Fruit fly (Drosophila melanogaster) whole organism, prepupa: Measurements from ENCODE around the gene CG5447.

ENCODE experiments used
- CG10669 ChIP-seq: fragments of 200-800 bp; sonication (Bioruptor generic); optimal IDR thresholded peaks from 3 replicates; lab custom pipeline; 2018; ENCODE audit warnings: missing biosample characterization, mild to moderate bottlenecking, missing genetic modification characterization, moderate library complexity
- CG11294 ChIP-seq: fragments of 200-800 bp; sonication (Bioruptor generic); IDR thresholded peaks from 2 replicates; pipeline ENCODE4 v1.3.6; 2022; ENCODE audit warnings: missing biosample characterization, missing genetic modification characterization
- CG11762 ChIP-seq: fragments of 200-800 bp; sonication (Bioruptor generic); optimal IDR thresholded peaks from 3 replicates; lab custom pipeline; 2016; ENCODE audit warnings: missing biosample characterization, missing genetic modification characterization; ENCODE audit not compliant: insufficient read depth
- CG11902 ChIP-seq: fragments of 200-800 bp; sonication (Bioruptor generic); optimal IDR thresholded peaks from 3 replicates; lab custom pipeline; 2016; ENCODE audit warnings: missing biosample characterization, missing genetic modification characterization
- CG1621 ChIP-seq: fragments of 200-800 bp; sonication (Bioruptor generic); optimal IDR thresholded peaks from 3 replicates; lab custom pipeline; 2018; ENCODE audit warnings: missing biosample characterization, mild to moderate bottlenecking, missing genetic modification characterization
- CG16779 ChIP-seq: fragments of 200-800 bp; sonication (Bioruptor generic); optimal IDR thresholded peaks from 3 replicates; lab custom pipeline; 2017; ENCODE audit warnings: missing biosample characterization, mild to moderate bottlenecking, missing genetic modification characterization
- CG3032 ChIP-seq: fragments of 200-800 bp; optimal IDR thresholded peaks from 2 replicates; lab custom pipeline; 2019; ENCODE audit warnings: missing biosample characterization, mild to moderate bottlenecking, missing genetic modification characterization, moderate library complexity
- CG31627 ChIP-seq: fragments of 200-800 bp; sonication (Bioruptor generic); optimal IDR thresholded peaks from 3 replicates; lab custom pipeline; 2016; ENCODE audit warnings: missing biosample characterization, missing genetic modification characterization
- CG32006 ChIP-seq: fragments of 200-800 bp; sonication (Bioruptor generic); optimal IDR thresholded peaks from 3 replicates; lab custom pipeline; 2017; ENCODE audit warnings: missing biosample characterization, mild to moderate bottlenecking, missing genetic modification characterization
- CG3919 ChIP-seq: fragments of 200-800 bp; sonication (Bioruptor generic); optimal IDR thresholded peaks from 3 replicates; lab custom pipeline; 2016; ENCODE audit warnings: missing biosample characterization, missing genetic modification characterization
- CG4318 ChIP-seq: fragments of 200-800 bp; sonication (Bioruptor generic); optimal IDR thresholded peaks from 3 replicates; lab custom pipeline; 2017; ENCODE audit warnings: missing biosample characterization, mild to moderate bottlenecking, missing genetic modification characterization
- CG6163 ChIP-seq: fragments of 200-800 bp; sonication (Bioruptor generic); IDR thresholded peaks from 3 replicates; pipeline ENCODE4 v1.3.6; 2022; ENCODE audit warnings: missing biosample characterization, missing genetic modification characterization
- CG6276 ChIP-seq: fragments of 200-800 bp; sonication (Bioruptor generic); optimal IDR thresholded peaks from 2 replicates; lab custom pipeline; 2017; ENCODE audit warnings: missing biosample characterization, mild to moderate bottlenecking, missing genetic modification characterization
- CG6792 ChIP-seq: fragments of 200-800 bp; sonication (Bioruptor generic); optimal IDR thresholded peaks from 3 replicates; lab custom pipeline; 2016; ENCODE audit warnings: missing biosample characterization, missing genetic modification characterization
- CG6808 ChIP-seq: fragments of 200-800 bp; sonication (Bioruptor generic); optimal IDR thresholded peaks from 3 replicates; lab custom pipeline; 2017; ENCODE audit warnings: missing biosample characterization, missing genetic modification characterization, mild to moderate bottlenecking, moderate library complexity, missing genetic modification reagents
- CG8119 ChIP-seq: fragments of 200-800 bp; sonication (Bioruptor generic); IDR thresholded peaks from 3 replicates; pipeline ENCODE4 v1.3.6; 2022; ENCODE audit warnings: missing biosample characterization, missing genetic modification characterization
- CG8319 ChIP-seq: fragments of 200-800 bp; sonication (Bioruptor generic); optimal IDR thresholded peaks from 3 replicates; lab custom pipeline; 2016; ENCODE audit warnings: missing biosample characterization, missing genetic modification characterization
- CG9139 ChIP-seq: fragments of 200-800 bp; sonication (Bioruptor generic); optimal IDR thresholded peaks from 3 replicates; lab custom pipeline; 2017; ENCODE audit warnings: missing biosample characterization, mild to moderate bottlenecking, missing genetic modification characterization
- Eip75B ChIP-seq: fragments of 200-800 bp; sonication (Bioruptor generic); optimal IDR thresholded peaks from 3 replicates; lab custom pipeline; 2016; ENCODE audit warnings: missing biosample characterization, missing genetic modification characterization
- Eip78C ChIP-seq: fragments of 200-800 bp; sonication (Bioruptor generic); peaks from one replicate; lab custom pipeline; 2016; ENCODE audit warnings: missing biosample characterization, missing genetic modification characterization
- Ets21C ChIP-seq: fragments of 200-800 bp; sonication (Bioruptor generic); optimal IDR thresholded peaks from 3 replicates; lab custom pipeline; 2016; ENCODE audit warnings: missing biosample characterization, missing genetic modification characterization
- Ets96B ChIP-seq: fragments of 200-800 bp; optimal IDR thresholded peaks from 2 replicates; lab custom pipeline; 2019; ENCODE audit warnings: missing biosample characterization, mild to moderate bottlenecking, missing genetic modification characterization, moderate library complexity
- Gug ChIP-seq: fragments of 200-800 bp; sonication (Bioruptor generic); IDR thresholded peaks from 2 replicates; pipeline ENCODE4 v1.3.6; 2022; ENCODE audit warnings: missing biosample characterization, missing genetic modification characterization
- Hr39 ChIP-seq: fragments of 200-800 bp; sonication (Bioruptor generic); optimal IDR thresholded peaks from 2 replicates; lab custom pipeline; 2016; ENCODE audit warnings: missing biosample characterization, missing genetic modification characterization
- Hr4 ChIP-seq: fragments of 200-800 bp; sonication (Bioruptor generic); optimal IDR thresholded peaks from 3 replicates; lab custom pipeline; 2016; ENCODE audit warnings: missing biosample characterization, missing genetic modification characterization
- Lpt ChIP-seq: fragments of 200-800 bp; sonication (Bioruptor generic); optimal IDR thresholded peaks from 3 replicates; lab custom pipeline; 2016; ENCODE audit warnings: missing biosample characterization, missing genetic modification characterization
- OdsH ChIP-seq: fragments of 200-800 bp; sonication (Bioruptor generic); optimal IDR thresholded peaks from 3 replicates; lab custom pipeline; 2016; ENCODE audit warnings: missing biosample characterization, missing genetic modification characterization
- Sox102F ChIP-seq: fragments of 200-800 bp; sonication (Bioruptor generic); optimal IDR thresholded peaks from 2 replicates; lab custom pipeline; 2016; ENCODE audit warnings: missing biosample characterization, mild to moderate bottlenecking, missing genetic modification characterization
- Sox14 ChIP-seq: fragments of 200-800 bp; sonication (Bioruptor generic); optimal IDR thresholded peaks from 3 replicates; lab custom pipeline; 2016; ENCODE audit warnings: missing biosample characterization, missing genetic modification characterization
- Sox15 ChIP-seq: fragments of 200-800 bp; sonication (Bioruptor generic); optimal IDR thresholded peaks from 3 replicates; lab custom pipeline; 2016; ENCODE audit warnings: missing biosample characterization, missing genetic modification characterization
- acj6 ChIP-seq: fragments of 200-800 bp; sonication (Bioruptor generic); optimal IDR thresholded peaks from 3 replicates; lab custom pipeline; 2016; ENCODE audit warnings: missing biosample characterization, missing genetic modification characterization
- dac ChIP-seq: fragments of 200-800 bp; sonication (Bioruptor generic); optimal IDR thresholded peaks from 2 replicates; lab custom pipeline; 2017; ENCODE audit warnings: missing biosample characterization, mild to moderate bottlenecking, missing genetic modification characterization
- eg ChIP-seq: fragments of 200-800 bp; sonication (Bioruptor generic); IDR thresholded peaks from 3 replicates; pipeline ENCODE4 v1.3.6; 2022; ENCODE audit warnings: missing biosample characterization, missing genetic modification characterization
- fd85E ChIP-seq: fragments of 200-800 bp; sonication (Bioruptor generic); optimal IDR thresholded peaks from 3 replicates; lab custom pipeline; 2016; ENCODE audit warnings: missing biosample characterization, missing genetic modification characterization
- fkh ChIP-seq: fragments of 200-800 bp; sonication (Bioruptor generic); optimal IDR thresholded peaks from 3 replicates; lab custom pipeline; 2017; ENCODE audit warnings: missing biosample characterization, mild to moderate bottlenecking, missing genetic modification characterization, moderate library complexity
- pdm3 ChIP-seq: fragments of 200-800 bp; sonication (Bioruptor generic); optimal IDR thresholded peaks from 3 replicates; lab custom pipeline; 2016; ENCODE audit warnings: missing biosample characterization, missing genetic modification characterization
- svp ChIP-seq: fragments of 200-800 bp; sonication (Bioruptor generic); peaks from one replicate; lab custom pipeline; 2016; ENCODE audit warnings: missing biosample characterization, missing genetic modification characterization
- topi ChIP-seq: fragments of 200-800 bp; sonication (Bioruptor generic); optimal IDR thresholded peaks from 3 replicates; lab custom pipeline; 2016; ENCODE audit warnings: missing biosample characterization, missing genetic modification characterization
- vri ChIP-seq: fragments of 200-800 bp; sonication (Bioruptor generic); optimal IDR thresholded peaks from 3 replicates; lab custom pipeline; 2016; ENCODE audit warnings: missing biosample characterization, mild to moderate bottlenecking, missing genetic modification characterization

Gene CG5447

DNA sequence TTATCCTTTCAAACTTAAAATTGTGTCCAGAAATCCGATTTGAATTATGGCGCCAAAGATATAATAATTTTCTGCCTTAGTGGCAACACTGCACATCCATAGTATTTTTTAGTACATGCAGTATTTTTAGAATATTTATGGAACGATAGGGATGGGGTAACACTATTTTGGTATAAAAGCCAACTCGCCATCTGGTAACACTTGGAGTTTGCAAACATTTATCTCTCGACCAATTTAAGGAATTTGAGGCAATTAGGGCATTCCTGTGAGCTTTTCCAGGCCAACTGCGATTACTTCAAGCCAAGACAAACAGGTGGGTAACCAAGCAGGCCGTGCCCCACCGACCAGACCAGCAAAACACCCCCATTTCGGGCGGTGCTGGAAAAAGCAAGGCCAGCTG, at the start of gene CG5447:
TSS of gene CG5447 (plus strand) at position 190 of the 400 bp plus-strand sequence.
- TF ChIP-seq CG11762 (GFP tag; lab: Kevin White, UChicago): no peak
- no peak for TF ChIP-seq CG11902 (GFP tag; lab: Kevin White, UChicago)
- TF ChIP-seq Ets21C: no peak
- TF ChIP-seq Ets96B: no peak
- no peak for TF ChIP-seq CG16779 (tag; lab: Kevin White, UChicago)
- TF ChIP-seq pdm3 (GFP tag; lab: Kevin White, UChicago): no peak
- no peak for TF ChIP-seq Eip75B (GFP tag; lab: Kevin White, UChicago)
- no peak for TF ChIP-seq CG3919 (GFP tag; lab: Kevin White, UChicago)
- no peak for TF ChIP-seq CG6808 (GFP tag; lab: Kevin White, UChicago)
- TF ChIP-seq CG8319: no peak
- no peak for TF ChIP-seq CG1621 (tag; lab: Kevin White, UChicago)
- TF ChIP-seq CG8119 (GFP tag; lab: Robert Waterston, UW): no peak
- TF ChIP-seq topi (GFP tag; lab: Kevin White, UChicago): no peak
- TF ChIP-seq CG3032 (tag; lab: Kevin White, UChicago): no peak
- no peak for TF ChIP-seq CG6276 (GFP tag; lab: Kevin White, UChicago)
- TF ChIP-seq CG11294 (GFP tag; lab: Robert Waterston, UW): no peak
- TF ChIP-seq Sox14 (GFP tag; lab: Kevin White, UChicago): no peak
- TF ChIP-seq acj6 (GFP tag; lab: Kevin White, UChicago): no peak
- no peak for TF ChIP-seq svp (GFP tag; lab: Kevin White, UChicago)
- TF ChIP-seq vri (GFP tag; lab: Kevin White, UChicago): no peak

DNA sequence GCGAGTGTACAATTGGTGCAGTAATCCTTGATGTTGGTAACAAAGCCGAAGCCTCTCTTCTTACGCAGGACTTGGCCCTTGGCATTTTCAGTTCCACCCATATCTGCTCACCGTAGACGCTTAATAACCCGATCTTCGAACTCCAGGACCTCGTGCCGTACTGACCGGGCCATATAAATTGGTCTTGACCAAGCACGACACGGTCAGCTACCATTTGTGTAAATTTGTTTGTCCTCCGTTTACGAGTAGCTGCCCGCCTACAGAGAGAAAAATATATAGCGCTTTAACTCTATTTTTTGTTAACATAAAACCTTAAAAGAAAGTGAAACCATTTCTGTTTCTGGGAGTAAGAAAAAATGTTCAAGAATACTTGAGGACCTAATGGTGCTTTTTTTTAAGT, 48.8 kb upstream of the CG5447 start, which contains the start of gene ppk15:
TSS of gene ppk15 (minus strand) at position 101 of the 400 bp plus-strand sequence.
- TF ChIP-seq topi (GFP tag; lab: Kevin White, UChicago) (no peak), fd85E (GFP tag; lab: Kevin White, UChicago) (no peak), CG11762 (GFP tag; lab: Kevin White, UChicago) (no peak), CG6792 (GFP tag; lab: Kevin White, UChicago) (no peak), CG31627 (GFP tag; lab: Kevin White, UChicago) (no peak), fkh (no peak), OdsH (GFP tag; lab: Kevin White, UChicago) (no peak), Hr4 (GFP tag; lab: Kevin White, UChicago) (no peak), CG32006 (GFP tag; lab: Kevin White, UChicago) (no peak), Ets96B (no peak), eg (no peak), Eip78C (GFP tag; lab: Kevin White, UChicago) (no peak), Lpt (GFP tag; lab: Kevin White, UChicago) (no peak)
- TF ChIP-seq, all 60 proteins: peak for 0

dm6 chr3R:26409780-26410179, 42.6 kb upstream of the CG5447 start:
- TF ChIP-seq Eip78C (GFP tag; lab: Kevin White, UChicago) (peak; percentile 63), CG11294 (GFP tag; lab: Robert Waterston, UW) (peak; percentile 67), Ets21C (no peak), CG1621 (tag; lab: Kevin White, UChicago) (no peak), dac (GFP tag; lab: Kevin White, UChicago) (no peak), CG6163 (peak; percentile 49; the same call in 1 of the 3 replicates), Sox102F (GFP tag; lab: Kevin White, UChicago) (no peak), CG6276 (GFP tag; lab: Kevin White, UChicago) (peak; percentile 24), CG10669 (no peak), CG32006 (GFP tag; lab: Kevin White, UChicago) (peak; percentile 10), Sox15 (GFP tag; lab: Kevin White, UChicago) (no peak), vri (GFP tag; lab: Kevin White, UChicago) (no peak), Gug (GFP tag; lab: Robert Waterston, UW) (peak; percentile 50), CG9139 (GFP tag; lab: Kevin White, UChicago) (no peak), eg (peak; percentile 84), CG4318 (no peak), Hr39 (GFP tag; lab: Kevin White, UChicago) (no peak)
